Fruit fly (Drosophila melanogaster): ENCODE results near the gene CG33644.

Gene CG33644

DNA sequence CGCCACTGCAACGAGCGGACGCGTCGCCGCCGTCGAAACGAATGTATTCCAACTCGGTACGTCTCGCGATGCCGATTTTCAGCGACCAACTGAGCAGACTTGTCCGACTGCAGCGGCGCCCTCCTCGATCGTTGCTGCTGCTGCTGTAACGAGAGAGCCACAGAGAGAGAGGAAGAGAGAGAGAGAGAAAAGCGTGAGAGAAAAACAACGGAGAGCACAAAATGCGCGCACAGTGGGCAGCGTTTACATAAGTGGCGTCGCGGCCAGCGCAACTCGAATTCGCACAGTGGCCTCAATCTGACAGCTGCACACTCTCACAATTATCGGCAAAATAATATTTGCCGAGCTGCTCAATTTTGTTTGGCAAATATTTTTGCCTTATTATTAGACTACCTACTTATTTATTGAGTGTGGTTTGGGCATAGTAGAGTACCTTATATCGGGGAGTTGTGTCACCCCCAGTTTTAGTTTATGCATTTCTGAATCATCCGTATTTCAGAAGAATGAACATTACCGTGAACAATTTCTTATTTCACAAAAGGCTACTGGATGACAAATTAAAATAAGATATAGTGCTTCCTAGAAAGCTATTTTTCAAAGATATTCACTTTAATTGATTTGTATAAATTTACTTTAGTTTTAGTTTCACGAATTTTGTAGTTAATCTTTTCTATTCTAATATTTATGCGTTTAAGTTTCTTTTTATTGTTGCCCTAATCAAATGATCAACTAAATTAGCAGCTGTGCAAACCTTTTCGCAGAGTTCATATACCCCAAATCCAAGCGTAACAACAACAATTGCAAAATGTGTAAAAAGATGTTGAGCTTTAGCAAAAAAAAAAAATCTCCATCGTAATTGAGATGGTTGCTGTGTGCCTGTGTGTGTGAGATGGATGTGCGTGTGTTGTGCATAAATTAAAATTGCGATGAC is 18.3 kb upstream of the CG33644 start (continued):
- TF ChIP-seq ara (GFP tag; IDR thresholded peaks at IDR 0.05): peak; percentile 48; the same call in 1 of the 2 replicates
- TF ChIP-seq CG10274 (GFP tag; optimal IDR thresholded peaks at IDR 0.05): peak; percentile 97
- peak; percentile 8; the same call in 1 of the 3 replicates for TF ChIP-seq CG7357 (GFP tag; IDR thresholded peaks at IDR 0.05)
- TF ChIP-seq vnd (GFP tag; IDR thresholded peaks at IDR 0.05; ENCODE audit: partially characterized antibody): 0 out of 3 replicates have a peak, but pooled peaks have one; percentile 28
- TF ChIP-seq Hmx (GFP tag; optimal IDR thresholded peaks at IDR 0.05): no peak
- TF ChIP-seq CG11093 (GFP tag; IDR thresholded peaks at IDR 0.05): peak; percentile 58; the same call in 2 of the 3 replicates
- no peak for TF ChIP-seq lola (GFP tag; optimal IDR thresholded peaks at IDR 0.05)
- peak; percentile 66 for TF ChIP-seq CG12659 (GFP tag; optimal IDR thresholded peaks at IDR 0.05)
- TF ChIP-seq CG10147 (GFP tag; optimal IDR thresholded peaks at IDR 0.05): peak; percentile 14
- no peak for TF ChIP-seq usp (GFP tag; optimal IDR thresholded peaks at IDR 0.05)
- TF ChIP-seq knrl (GFP tag; IDR thresholded peaks at IDR 0.05; ENCODE audit: partially characterized antibody): no peak
- TF ChIP-seq fd64A (GFP tag; optimal IDR thresholded peaks at IDR 0.05): no peak
- no peak for TF ChIP-seq sr (GFP tag; IDR thresholded peaks at IDR 0.05)
- peak; percentile 56 for TF ChIP-seq her (GFP tag; optimal IDR thresholded peaks at IDR 0.05)
- 0 out of 2 replicates have a peak, but pooled peaks have one; percentile 19 for TF ChIP-seq Oaz (GFP tag; IDR thresholded peaks at IDR 0.05)
- TF ChIP-seq CG12219 (GFP tag; optimal IDR thresholded peaks at IDR 0.05): peak; percentile 44
- TF ChIP-seq lov (optimal IDR thresholded peaks at IDR 0.05): no peak
- TF ChIP-seq lov (GFP tag; IDR thresholded peaks at IDR 0.05): peak; percentile 56; the same call in 1 of the 3 replicates
- TF ChIP-seq emc (GFP tag; optimal IDR thresholded peaks at IDR 0.05): no peak
- TF ChIP-seq pho (GFP tag; optimal IDR thresholded peaks at IDR 0.05): peak; percentile 60
- TF ChIP-seq CG11085 (GFP tag; IDR thresholded peaks at IDR 0.05): peak; percentile 66
- no peak for TF ChIP-seq CG7963 (GFP tag; IDR thresholded peaks at IDR 0.05; ENCODE audit: partially characterized antibody)
- peak; percentile 61 for TF ChIP-seq CG16815 (GFP tag; optimal IDR thresholded peaks at IDR 0.05)
- TF ChIP-seq disco-r (GFP tag; optimal IDR thresholded peaks at IDR 0.05): no peak
- TF ChIP-seq sna (GFP tag; IDR thresholded peaks at IDR 0.05; ENCODE audit: partially characterized antibody): 0 out of 2 replicates have a peak, but pooled peaks have one; percentile 45
- peak; percentile 68 for TF ChIP-seq sisA (GFP tag; IDR thresholded peaks at IDR 0.05)
- no peak for TF ChIP-seq CG43689 (GFP tag; IDR thresholded peaks at IDR 0.05)
- peak; percentile 76 for TF ChIP-seq Xrp1 (GFP tag; IDR thresholded peaks at IDR 0.05)
- TF ChIP-seq Sry-δ (GFP tag; optimal IDR thresholded peaks at IDR 0.05): peak; percentile 22
- TF ChIP-seq CG3726 (GFP tag; IDR thresholded peaks at IDR 0.05): peak; percentile 70; the same call in 2 of the 3 replicates
- no peak for TF ChIP-seq CG8478 (optimal IDR thresholded peaks at IDR 0.05)
- peak; percentile 56 for TF ChIP-seq Drgx (GFP tag; IDR thresholded peaks at IDR 0.05)
- TF ChIP-seq CG9609 (GFP tag; optimal IDR thresholded peaks at IDR 0.05): peak; percentile 54
- no peak for TF ChIP-seq sens-2 (GFP tag; IDR thresholded peaks at IDR 0.05)
- peak; percentile 69 for TF ChIP-seq ems (GFP tag; optimal IDR thresholded peaks at IDR 0.05)
- TF ChIP-seq pnt (GFP tag; optimal IDR thresholded peaks at IDR 0.05): peak; percentile 58
- TF ChIP-seq kah (GFP tag; optimal IDR thresholded peaks at IDR 0.05): peak; percentile 23
- TF ChIP-seq CG3847 (GFP tag; IDR thresholded peaks at IDR 0.05): peak; percentile 74
- peak; percentile 31 for TF ChIP-seq CG14710 (tag; optimal IDR thresholded peaks at IDR 0.05)
- TF ChIP-seq Asciz (GFP tag; optimal IDR thresholded peaks at IDR 0.05): peak; percentile 56
- peak; percentile 38 for TF ChIP-seq CG12071 (GFP tag; optimal IDR thresholded peaks at IDR 0.05)
- TF ChIP-seq CG1603 (tag; optimal IDR thresholded peaks at IDR 0.05): peak; percentile 71
- no peak for TF ChIP-seq CG13894 (tag; optimal IDR thresholded peaks at IDR 0.05)
- TF ChIP-seq Fer2 (tag; optimal IDR thresholded peaks at IDR 0.05): peak; percentile 9
- TF ChIP-seq Camta (GFP tag; optimal IDR thresholded peaks at IDR 0.05): peak; percentile 33
- peak; percentile 69 for TF ChIP-seq lbe (GFP tag; optimal IDR thresholded peaks at IDR 0.05)
- TF ChIP-seq CG13123 (GFP tag; optimal IDR thresholded peaks at IDR 0.05): peak; percentile 14
- no peak for TF ChIP-seq CG31365 (tag; optimal IDR thresholded peaks at IDR 0.05)
- TF ChIP-seq D19B (GFP tag; optimal IDR thresholded peaks at IDR 0.05): peak; percentile 47

Data from whole organism, embryonic.